Fruit fly (Drosophila melanogaster) whole organism, embryonic: ENCODE measurements around the gene GstD11.

ENCODE experiments used
- Atf3 ChIP-seq: fragments of 200-800 bp; sonication (Bioruptor generic); optimal IDR thresholded peaks from 3 replicates; lab custom pipeline; 2016; ENCODE audit warnings: missing biosample characterization, missing genetic modification characterization
- B-H1 ChIP-seq: fragments of 200-800 bp; sonication (Bioruptor generic); IDR thresholded peaks from 3 replicates; pipeline ENCODE4 v1.3.6; 2022; ENCODE audit warnings: missing biosample characterization, missing genetic modification characterization
- CG10209 ChIP-seq: fragments of 200-800 bp; sonication (Bioruptor generic); optimal IDR thresholded peaks from 3 replicates; lab custom pipeline; 2017; ENCODE audit warnings: missing biosample characterization, mild to moderate bottlenecking, missing genetic modification characterization, missing genetic modification reagents
- CG11093 ChIP-seq: fragments of 200-800 bp; sonication (Bioruptor generic); IDR thresholded peaks from 3 replicates; pipeline ENCODE4 v1.3.6; 2022; ENCODE audit warnings: missing biosample characterization, missing genetic modification characterization
- CG11504 ChIP-seq: fragments of 200-800 bp; sonication (Bioruptor generic); optimal IDR thresholded peaks from 3 replicates; lab custom pipeline; 2019; ENCODE audit warnings: missing biosample characterization, mild to moderate bottlenecking, missing genetic modification characterization, moderate library complexity
- CG13287 ChIP-seq: fragments of 200-800 bp; sonication (Bioruptor generic); IDR thresholded peaks from 2 replicates; pipeline ENCODE4 v1.3.6; 2022; ENCODE audit warnings: missing biosample characterization, missing genetic modification characterization; ENCODE audit not compliant: partially characterized antibody
- CG13296 ChIP-seq: fragments of 200-800 bp; sonication (Bioruptor generic); optimal IDR thresholded peaks from 3 replicates; lab custom pipeline; 2018; ENCODE audit warnings: missing biosample characterization, mild to moderate bottlenecking, missing genetic modification characterization
- CG14441 ChIP-seq: fragments of 200-800 bp; sonication (Bioruptor generic); IDR thresholded peaks from 2 replicates; pipeline ENCODE4 v1.3.6; 2022; ENCODE audit warnings: missing biosample characterization, missing genetic modification characterization
- CG14710 ChIP-seq: fragments of 200-800 bp; sonication (Bioruptor generic); optimal IDR thresholded peaks from 3 replicates; lab custom pipeline; 2019; ENCODE audit warnings: missing biosample characterization, mild to moderate bottlenecking, missing genetic modification characterization, moderate library complexity
- CG14860 ChIP-seq: fragments of 200-800 bp; sonication (Bioruptor generic); IDR thresholded peaks from 3 replicates; pipeline ENCODE4 v1.3.6; 2022; ENCODE audit warnings: missing biosample characterization, missing genetic modification characterization; ENCODE audit not compliant: partially characterized antibody
- CG1832 ChIP-seq: fragments of 200-800 bp; sonication (Bioruptor generic); optimal IDR thresholded peaks from 2 replicates; lab custom pipeline; 2017; ENCODE audit warnings: missing biosample characterization, mild to moderate bottlenecking, missing genetic modification characterization, inconsistent platforms
- CG18619 ChIP-seq: fragments of 200-800 bp; sonication (Bioruptor generic); optimal IDR thresholded peaks from 3 replicates; lab custom pipeline; 2017; ENCODE audit warnings: missing biosample characterization, mild to moderate bottlenecking, missing genetic modification characterization
- CG34224 ChIP-seq: fragments of 200-800 bp; sonication (Bioruptor generic); IDR thresholded peaks from 3 replicates; pipeline ENCODE4 v1.3.6; 2022; ENCODE audit warnings: missing biosample characterization, missing genetic modification characterization; ENCODE audit not compliant: partially characterized antibody
- CG34422 ChIP-seq: fragments of 200-800 bp; sonication (Bioruptor generic); IDR thresholded peaks from 3 replicates; pipeline ENCODE4 v1.3.6; 2022; ENCODE audit warnings: missing biosample characterization, missing genetic modification characterization
- CG5180 ChIP-seq: fragments of 200-800 bp; sonication (Bioruptor generic); optimal IDR thresholded peaks from 3 replicates; lab custom pipeline; 2017; ENCODE audit warnings: missing biosample characterization, missing genetic modification characterization, mild to moderate bottlenecking, moderate library complexity, missing genetic modification reagents
- CG6254 ChIP-seq: fragments of 200-800 bp; sonication (Bioruptor generic); optimal IDR thresholded peaks from 3 replicates; lab custom pipeline; 2017; ENCODE audit warnings: mild to moderate bottlenecking, missing biosample characterization, missing genetic modification reagents, missing genetic modification characterization
- CG8478 ChIP-seq: fragments of >200 bp; optimal IDR thresholded peaks from 2 replicates; lab custom pipeline; 2018
- Camta ChIP-seq: fragments of 200-800 bp; sonication (Bioruptor generic); optimal IDR thresholded peaks from 2 replicates; lab custom pipeline; 2016; ENCODE audit warnings: missing biosample characterization, missing genetic modification characterization
- Dfd ChIP-seq, 2 experiments: fragments of >200 bp; optimal IDR thresholded peaks; 2 replicates each; lab custom pipeline; 2017; ENCODE audit warnings: missing biosample characterization in 2 of 2, missing genetic modification characterization in 2 of 2
- Doc3 ChIP-seq: fragments of 200-800 bp; sonication (Bioruptor generic); IDR thresholded peaks from 3 replicates; pipeline ENCODE4 v1.3.6; 2022; ENCODE audit warnings: missing biosample characterization, missing genetic modification characterization; ENCODE audit not compliant: partially characterized antibody
- Ets97D ChIP-seq: fragments of 200-800 bp; sonication (Bioruptor generic); optimal IDR thresholded peaks from 3 replicates; lab custom pipeline; 2016; ENCODE audit warnings: missing biosample characterization, missing genetic modification characterization
- Fer3 ChIP-seq: fragments of 200-800 bp; sonication (Bioruptor generic); optimal IDR thresholded peaks from 2 replicates; lab custom pipeline; 2018; ENCODE audit warnings: missing biosample characterization, mild to moderate bottlenecking, missing genetic modification characterization, moderate library complexity
- Hand ChIP-seq: fragments of 200-800 bp; sonication (Bioruptor generic); optimal IDR thresholded peaks from 2 replicates; lab custom pipeline; 2017; ENCODE audit warnings: mild to moderate bottlenecking, missing biosample characterization, missing genetic modification reagents, missing genetic modification characterization
- HmgZ ChIP-seq: fragments of 200-800 bp; sonication (Bioruptor generic); optimal IDR thresholded peaks from 2 replicates; lab custom pipeline; 2018; ENCODE audit warnings: missing biosample characterization, mild to moderate bottlenecking, missing genetic modification characterization
- Jarid2 ChIP-seq: fragments of 200-800 bp; sonication (Bioruptor generic); optimal IDR thresholded peaks from 3 replicates; lab custom pipeline; 2017; ENCODE audit warnings: mild to moderate bottlenecking, missing biosample characterization, missing genetic modification reagents, missing genetic modification characterization
- MESR4 ChIP-seq: fragments of 200-800 bp; sonication (Bioruptor generic); optimal IDR thresholded peaks from 2 replicates; lab custom pipeline; 2018; ENCODE audit warnings: missing biosample characterization, mild to moderate bottlenecking, missing genetic modification characterization, moderate library complexity
- NC2α ChIP-seq: fragments of 200-800 bp; sonication (Bioruptor generic); optimal IDR thresholded peaks from 2 replicates; lab custom pipeline; 2016; ENCODE audit warnings: missing biosample characterization, missing genetic modification characterization
- NC2β ChIP-seq: fragments of 200-800 bp; sonication (Bioruptor generic); optimal IDR thresholded peaks from 2 replicates; lab custom pipeline; 2016; ENCODE audit warnings: missing biosample characterization, missing genetic modification characterization
- NK7.1 ChIP-seq: fragments of 200-800 bp; sonication (Bioruptor generic); optimal IDR thresholded peaks from 3 replicates; lab custom pipeline; 2016; ENCODE audit warnings: missing biosample characterization, missing genetic modification characterization
- Nf-YA ChIP-seq: fragments of 200-800 bp; sonication (Bioruptor generic); IDR thresholded peaks from 2 replicates; pipeline ENCODE4 v1.3.6; 2022; ENCODE audit warnings: missing biosample characterization, missing genetic modification characterization
- NfI ChIP-seq: fragments of 200-800 bp; sonication (Bioruptor generic); optimal IDR thresholded peaks from 3 replicates; lab custom pipeline; 2018; ENCODE audit warnings: missing biosample characterization, mild to moderate bottlenecking, missing genetic modification characterization, moderate library complexity
- Sox100B ChIP-seq: fragments of 200-800 bp; sonication (Bioruptor generic); optimal IDR thresholded peaks from 3 replicates; lab custom pipeline; 2018; ENCODE audit warnings: missing biosample characterization, mild to moderate bottlenecking, missing genetic modification characterization
- Spps ChIP-seq: fragments of 200-800 bp; sonication (Bioruptor generic); optimal IDR thresholded peaks from 2 replicates; lab custom pipeline; 2018; ENCODE audit warnings: missing biosample characterization, mild to moderate bottlenecking, missing genetic modification characterization
- ara ChIP-seq: fragments of 200-800 bp; sonication (Bioruptor generic); IDR thresholded peaks from 2 replicates; pipeline ENCODE4 v1.3.6; 2022; ENCODE audit warnings: missing biosample characterization, missing genetic modification characterization
- btn ChIP-seq: fragments of 200-800 bp; sonication (Bioruptor generic); optimal IDR thresholded peaks from 2 replicates; lab custom pipeline; 2016; ENCODE audit warnings: missing biosample characterization, missing genetic modification characterization
- cg ChIP-seq: fragments of 200-800 bp; sonication (Bioruptor generic); optimal IDR thresholded peaks from 3 replicates; lab custom pipeline; 2019; ENCODE audit warnings: missing biosample characterization, mild to moderate bottlenecking, missing genetic modification characterization, moderate library complexity
- fu2 ChIP-seq: fragments of 200-800 bp; sonication (Bioruptor generic); optimal IDR thresholded peaks from 2 replicates; lab custom pipeline; 2016; ENCODE audit warnings: missing biosample characterization, missing genetic modification characterization
- grau ChIP-seq: fragments of 200-800 bp; optimal IDR thresholded peaks from 3 replicates; lab custom pipeline; 2019; ENCODE audit warnings: missing biosample characterization, mild to moderate bottlenecking, missing genetic modification characterization, moderate library complexity
- insv ChIP-seq, 2 experiments: fragments of 200-800 bp; sonication (Bioruptor generic); optimal IDR thresholded peaks; 3 replicates each; lab custom pipeline; 2016 to 2018; ENCODE audit warnings: missing biosample characterization in 2 of 2, missing genetic modification characterization in 2 of 2
- jing ChIP-seq: fragments of 200-800 bp; sonication (Bioruptor generic); optimal IDR thresholded peaks from 2 replicates; lab custom pipeline; 2018; ENCODE audit warnings: missing biosample characterization, mild to moderate bottlenecking, missing genetic modification characterization
- ken ChIP-seq: fragments of 200-800 bp; sonication (Bioruptor generic); IDR thresholded peaks from 3 replicates; pipeline ENCODE4 v1.3.6; 2022; ENCODE audit warnings: missing biosample characterization, missing genetic modification characterization
- nmo ChIP-seq: fragments of 200-800 bp; sonication (Bioruptor generic); optimal IDR thresholded peaks from 2 replicates; lab custom pipeline; 2018; ENCODE audit warnings: missing biosample characterization, mild to moderate bottlenecking, missing genetic modification characterization, moderate library complexity
- pum ChIP-seq: fragments of 200-800 bp; sonication (Bioruptor generic); optimal IDR thresholded peaks from 2 replicates; lab custom pipeline; 2016; ENCODE audit warnings: missing biosample characterization, missing genetic modification characterization
- ro ChIP-seq: fragments of 200-800 bp; sonication (Bioruptor generic); IDR thresholded peaks from 2 replicates; pipeline ENCODE4 v1.3.6; 2022; ENCODE audit warnings: missing biosample characterization, missing genetic modification characterization
- row ChIP-seq: fragments of 200-800 bp; sonication (Bioruptor generic); IDR thresholded peaks from 3 replicates; pipeline ENCODE4 v1.3.6; 2022; ENCODE audit warnings: missing biosample characterization, missing genetic modification characterization
- sens ChIP-seq: fragments of 200-800 bp; sonication (Bioruptor generic); peaks from one replicate; lab custom pipeline; 2016; ENCODE audit warnings: missing biosample characterization, missing genetic modification characterization
- slbo ChIP-seq: fragments of 200-800 bp; sonication (Bioruptor generic); IDR thresholded peaks from 2 replicates; pipeline ENCODE4 v1.3.6; 2022; ENCODE audit warnings: missing biosample characterization, missing genetic modification characterization
- ssp ChIP-seq: fragments of 200-800 bp; sonication (Bioruptor generic); IDR thresholded peaks from 2 replicates; pipeline ENCODE4 v1.3.6; 2022; ENCODE audit warnings: missing biosample characterization, missing genetic modification characterization
- zen2 ChIP-seq: fragments of 200-800 bp; sonication (Bioruptor generic); IDR thresholded peaks from 3 replicates; pipeline ENCODE4 v1.3.6; 2022; ENCODE audit warnings: missing biosample characterization, missing genetic modification characterization; ENCODE audit not compliant: partially characterized antibody
- zf30C ChIP-seq: fragments of 200-800 bp; sonication (Bioruptor generic); optimal IDR thresholded peaks from 3 replicates; lab custom pipeline; 2018; ENCODE audit warnings: missing biosample characterization, mild to moderate bottlenecking, missing genetic modification characterization
- zfh1 ChIP-seq: fragments of 200-800 bp; sonication (Bioruptor generic); IDR thresholded peaks from 3 replicates; pipeline ENCODE4 v1.3.6; 2022; ENCODE audit warnings: missing biosample characterization, missing genetic modification characterization

GstD11 gene

DNA sequence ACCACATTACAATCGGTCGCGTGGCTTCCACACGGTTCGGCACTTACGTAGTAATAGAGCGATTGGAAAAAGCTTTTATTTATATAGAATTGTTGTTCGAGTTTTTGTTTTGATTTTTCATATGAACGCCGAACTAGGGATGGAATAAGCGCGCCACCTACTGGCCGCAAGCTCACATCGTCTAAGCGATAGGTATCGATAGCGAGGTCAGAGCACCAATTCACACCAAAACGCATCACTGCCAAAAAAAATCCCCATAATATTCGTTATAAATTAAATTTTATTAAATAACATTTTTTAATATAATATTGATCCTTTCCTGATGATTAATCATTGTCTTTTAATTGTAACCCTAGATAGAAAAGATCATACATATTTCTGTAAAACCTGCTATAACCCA lies 32.6 kb upstream of the GstD11 start, which contains the start of gene CG10038 (continued):
- no peak for TF ChIP-seq fu2 (GFP tag; lab: Kevin White, UChicago)
- TF ChIP-seq CG13296 = no peak
- no peak for TF ChIP-seq NC2β (GFP tag; lab: Kevin White, UChicago)
- no peak for TF ChIP-seq NK7.1 (GFP tag; lab: Kevin White, UChicago)
- peak; percentile 24 for TF ChIP-seq zf30C (GFP tag; lab: Kevin White, UChicago)
- TF ChIP-seq CG34422 (GFP tag; lab: Robert Waterston, UW) = peak; percentile 60; the same call in 2 of the 3 replicates
- TF ChIP-seq CG10209 (GFP tag; lab: Kevin White, UChicago) = no peak
- TF ChIP-seq CG34224 (GFP tag; lab: Robert Waterston, UW) = peak; percentile 92
- TF ChIP-seq Nf-YA = no peak
- TF ChIP-seq CG11093 = no peak
- TF ChIP-seq slbo (GFP tag; lab: Robert Waterston, UW) = peak; percentile 67; the same call in 1 of the 2 replicates
- peak; percentile 80 for TF ChIP-seq CG14860 (GFP tag; lab: Robert Waterston, UW)
- TF ChIP-seq CG1832 (GFP tag; lab: Kevin White, UChicago) = no peak
- peak; percentile 84 for TF ChIP-seq ssp (GFP tag; lab: Robert Waterston, UW)
- TF ChIP-seq Spps = no peak
- TF ChIP-seq HmgZ = peak; percentile 76
- peak; percentile 48 for TF ChIP-seq NfI
- no peak for TF ChIP-seq CG5180 (GFP tag; lab: Kevin White, UChicago)
- TF ChIP-seq Sox100B (GFP tag; lab: Kevin White, UChicago) = no peak
- peak; percentile 54 for TF ChIP-seq grau (tag; lab: Kevin White, UChicago)
- peak; percentile 97 for TF ChIP-seq CG13287
- TF ChIP-seq Camta (GFP tag; lab: Kevin White, UChicago) = no peak
- no peak for TF ChIP-seq CG18619 (GFP tag; lab: Kevin White, UChicago)
- no peak for TF ChIP-seq CG6254 (GFP tag; lab: Kevin White, UChicago)
- peak; percentile 79; the same call in 2 of the 3 replicates for TF ChIP-seq zen2
- TF ChIP-seq jing (GFP tag; lab: Kevin White, UChicago) = no peak
- no peak for TF ChIP-seq ken (GFP tag; lab: Robert Waterston, UW)
- no peak for TF ChIP-seq pum
- TF ChIP-seq Atf3 (GFP tag; lab: Kevin White, UChicago) = no peak
- no peak for TF ChIP-seq B-H1 (GFP tag; lab: Robert Waterston, UW)
- TF ChIP-seq btn (GFP tag; lab: Kevin White, UChicago) = no peak
- peak; percentile 69 for TF ChIP-seq nmo
- TF ChIP-seq CG11504 (tag; lab: Kevin White, UChicago) = peak; percentile 61
- no peak for TF ChIP-seq Dfd (GFP tag; optimal IDR thresholded peaks at IDR 0.05; lab: Kevin White, UChicago)
- TF ChIP-seq CG14710 (tag; lab: Kevin White, UChicago) = peak; percentile 52
- no peak for TF ChIP-seq CG14441 (GFP tag; lab: Robert Waterston, UW)
- TF ChIP-seq insv (GFP tag; optimal IDR thresholded peaks at IDR 0.05; lab: Kevin White, UChicago) = no peak
- TF ChIP-seq row = peak; percentile 86
- TF ChIP-seq MESR4 (GFP tag; lab: Kevin White, UChicago) = peak; percentile 10
- peak; percentile 91 for TF ChIP-seq Doc3
- peak; percentile 14 for TF ChIP-seq Jarid2 (GFP tag; lab: Kevin White, UChicago)
- TF ChIP-seq ro = peak; percentile 25; the same call in 1 of the 2 replicates
- TF ChIP-seq Hand (GFP tag; lab: Kevin White, UChicago) = no peak
- TF ChIP-seq CG8478 = no peak
- no peak for TF ChIP-seq zfh1 (GFP tag; lab: Robert Waterston, UW)
- no peak for TF ChIP-seq NC2α
- TF ChIP-seq Ets97D (GFP tag; lab: Kevin White, UChicago) = peak; percentile 60
- TF ChIP-seq ara (GFP tag; lab: Robert Waterston, UW) = 0 out of 2 replicates have a peak, but pooled peaks have one; percentile 28
- TF ChIP-seq cg (GFP tag; lab: Kevin White, UChicago) = no peak
- TF ChIP-seq Fer3 (tag; lab: Kevin White, UChicago) = peak; percentile 11
- TF ChIP-seq sens = peak; percentile 77
